Worm (Caenorhabditis elegans): ENCODE measurements around the gene vha-13.

DNA sequence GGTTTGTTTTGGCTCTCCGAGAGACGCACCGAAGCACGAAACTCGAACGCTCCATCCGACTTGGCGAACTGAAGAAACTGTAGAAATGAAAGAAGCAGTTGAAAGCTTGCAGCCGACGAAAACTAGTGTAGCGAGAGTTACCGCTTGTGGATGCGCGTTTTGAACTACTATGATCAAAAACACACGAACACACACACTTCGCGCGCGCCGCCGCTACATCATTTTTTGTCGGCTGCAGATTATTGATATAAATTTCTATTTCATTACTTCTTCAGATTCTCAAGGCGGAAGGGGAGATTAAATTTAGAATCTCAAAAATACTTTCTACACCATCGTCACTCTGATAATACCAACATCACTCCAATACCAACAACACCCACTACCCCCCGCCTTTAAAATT is 10.5 kb downstream of the vha-13 start:
- TF ChIP-seq unc-39 (tag; optimal IDR thresholded peaks at IDR 0.05) = no peak
- no peak for TF ChIP-seq mdl-1 (tag; optimal IDR thresholded peaks at IDR 0.05)
- TF ChIP-seq lin-39 (tag; optimal IDR thresholded peaks at IDR 0.05) = no peak
- TF ChIP-seq lin-13 (GFP tag; optimal IDR thresholded peaks at IDR 0.05) = no peak
